Worm (Caenorhabditis elegans) whole organism, L3 larva: ENCODE measurements around the gene Y62H9A.5.

Source experiments
- R02D3.7 ChIP-seq: fragments of 150-350 bp; optimal IDR thresholded peaks from 2 replicates; lab custom pipeline; 2014; ENCODE audit warnings: missing biosample characterization, missing genetic modification characterization
- ama-1 ChIP-seq: fragments of 150-350 bp; optimal IDR thresholded peaks from 2 replicates; lab custom pipeline; 2018
- ceh-28 ChIP-seq: fragments of 150-350 bp; optimal IDR thresholded peaks from 2 replicates; lab custom pipeline; 2014; ENCODE audit warnings: missing biosample characterization, missing genetic modification reagents, missing genetic modification characterization
- ceh-82 ChIP-seq: fragments of 150-350 bp; optimal IDR thresholded peaks from 2 replicates; lab custom pipeline; 2014; ENCODE audit warnings: missing biosample characterization, missing genetic modification characterization
- ceh-9 ChIP-seq: sonication (generic microtip); optimal IDR thresholded peaks from 2 replicates; lab custom pipeline; 2018; ENCODE audit warnings: missing biosample characterization, missing genetic modification characterization
- daf-12 ChIP-seq: fragments of 150-350 bp; optimal IDR thresholded peaks from 2 replicates; lab custom pipeline; 2014; ENCODE audit warnings: missing biosample characterization, missing genetic modification reagents, missing genetic modification characterization
- egl-27 ChIP-seq: sonication (generic microtip); optimal IDR thresholded peaks from 4 replicates; lab custom pipeline; 2017; ENCODE audit warnings: missing biosample characterization, missing genetic modification reagents, missing genetic modification characterization
- egl-5 ChIP-seq: fragments of 150-350 bp; optimal IDR thresholded peaks from 2 replicates; lab custom pipeline; 2017; ENCODE audit warnings: missing biosample characterization, missing genetic modification reagents, missing genetic modification characterization, inconsistent platforms
- elt-1 ChIP-seq: fragments of 150-350 bp; optimal IDR thresholded peaks from 2 replicates; lab custom pipeline; 2014; ENCODE audit warnings: missing biosample characterization, missing genetic modification characterization
- elt-2 ChIP-seq: sonication (generic microtip); optimal IDR thresholded peaks from 2 replicates; lab custom pipeline; 2016; ENCODE audit warnings: missing genetic modification reagents, mild to moderate bottlenecking, missing genetic modification characterization, missing compliant biosample characterization
- eor-1 ChIP-seq, 2 experiments: fragments of 150-350 bp; optimal IDR thresholded peaks; 2 replicates each; lab custom pipeline; 2014 to 2018; ENCODE audit warnings: missing biosample characterization in 2 of 2, missing genetic modification characterization in 2 of 2
- fkh-2 ChIP-seq: fragments of 150-350 bp; optimal IDR thresholded peaks from 2 replicates; lab custom pipeline; 2014; ENCODE audit warnings: missing biosample characterization, missing genetic modification reagents, missing genetic modification characterization
- fos-1 ChIP-seq: fragments of 150-350 bp; optimal IDR thresholded peaks from 2 replicates; lab custom pipeline; 2014; ENCODE audit warnings: missing biosample characterization, missing genetic modification characterization
- hmg-11 ChIP-seq: sonication (generic microtip); optimal IDR thresholded peaks from 2 replicates; lab custom pipeline; 2016; ENCODE audit warnings: missing genetic modification characterization, missing compliant biosample characterization
- jun-1 ChIP-seq: fragments of 150-350 bp; optimal IDR thresholded peaks from 2 replicates; lab custom pipeline; 2014; ENCODE audit warnings: missing biosample characterization, missing genetic modification reagents, missing genetic modification characterization
- lin-39 ChIP-seq: fragments of 150-350 bp; optimal IDR thresholded peaks from 2 replicates; lab custom pipeline; 2018; ENCODE audit warnings: missing biosample characterization, missing genetic modification reagents, missing genetic modification characterization
- lsy-12 ChIP-seq: sonication (generic microtip); optimal IDR thresholded peaks from 2 replicates; lab custom pipeline; 2016; ENCODE audit warnings: mild to moderate bottlenecking, missing genetic modification characterization, missing compliant biosample characterization
- mdl-1 ChIP-seq: fragments of 150-350 bp; optimal IDR thresholded peaks from 2 replicates; lab custom pipeline; 2014; ENCODE audit warnings: missing biosample characterization, missing genetic modification characterization
- nfya-1 ChIP-seq: sonication (generic microtip); optimal IDR thresholded peaks from 2 replicates; lab custom pipeline; 2017; ENCODE audit warnings: missing genetic modification characterization, mild to moderate bottlenecking, missing compliant biosample characterization, antibody characterized with exemption, moderate library complexity; ENCODE audit not compliant: insufficient read depth
- nhr-11 ChIP-seq: fragments of 150-350 bp; optimal IDR thresholded peaks from 2 replicates; lab custom pipeline; 2014; ENCODE audit warnings: missing biosample characterization, missing genetic modification characterization
- nhr-23 ChIP-seq: fragments of 150-350 bp; optimal IDR thresholded peaks from 2 replicates; lab custom pipeline; 2014; ENCODE audit warnings: missing biosample characterization, missing genetic modification reagents, missing genetic modification characterization
- nhr-237 ChIP-seq: fragments of 150-350 bp; optimal IDR thresholded peaks from 2 replicates; lab custom pipeline; 2014; ENCODE audit warnings: missing biosample characterization, missing genetic modification characterization
- nhr-28 ChIP-seq: fragments of 150-350 bp; optimal IDR thresholded peaks from 2 replicates; lab custom pipeline; 2014; ENCODE audit warnings: missing biosample characterization, missing genetic modification characterization
- nhr-67 ChIP-seq: fragments of 150-350 bp; optimal IDR thresholded peaks from 2 replicates; lab custom pipeline; 2014; ENCODE audit warnings: missing biosample characterization, missing genetic modification characterization
- nhr-77 ChIP-seq: fragments of 150-350 bp; optimal IDR thresholded peaks from 2 replicates; lab custom pipeline; 2014; ENCODE audit warnings: missing biosample characterization, missing genetic modification characterization
- pqm-1 ChIP-seq: fragments of 150-350 bp; optimal IDR thresholded peaks from 2 replicates; lab custom pipeline; 2017; ENCODE audit warnings: missing biosample characterization, missing genetic modification characterization, inconsistent platforms
- sea-2 ChIP-seq: fragments of 150-350 bp; sonication (generic microtip); optimal IDR thresholded peaks from 4 replicates; lab custom pipeline; 2014; ENCODE audit warnings: missing biosample characterization, missing genetic modification reagents, missing genetic modification characterization
- snpc-4 ChIP-seq: fragments of 150-350 bp; optimal IDR thresholded peaks from 2 replicates; lab custom pipeline; 2014; ENCODE audit warnings: missing biosample characterization, missing genetic modification characterization
- tbx-2 ChIP-seq: sonication (generic microtip); optimal IDR thresholded peaks from 2 replicates; lab custom pipeline; 2016; ENCODE audit warnings: mild to moderate bottlenecking, missing genetic modification characterization, missing compliant biosample characterization
- unc-39 ChIP-seq: sonication (generic microtip); optimal IDR thresholded peaks from 4 replicates; lab custom pipeline; 2017; ENCODE audit warnings: missing biosample characterization, missing genetic modification characterization
- unc-62 ChIP-seq: fragments of 150-350 bp; sonication (generic microtip); optimal IDR thresholded peaks from 4 replicates; lab custom pipeline; 2014; ENCODE audit warnings: missing biosample characterization, missing genetic modification reagents, missing genetic modification characterization
- zag-1 ChIP-seq: fragments of 150-350 bp; optimal IDR thresholded peaks from 2 replicates; lab custom pipeline; 2014; ENCODE audit warnings: missing biosample characterization, missing genetic modification characterization
- ztf-4 ChIP-seq: fragments of 150-350 bp; optimal IDR thresholded peaks from 2 replicates; lab custom pipeline; 2014; ENCODE audit warnings: missing biosample characterization, missing genetic modification characterization

Gene Y62H9A.5

DNA sequence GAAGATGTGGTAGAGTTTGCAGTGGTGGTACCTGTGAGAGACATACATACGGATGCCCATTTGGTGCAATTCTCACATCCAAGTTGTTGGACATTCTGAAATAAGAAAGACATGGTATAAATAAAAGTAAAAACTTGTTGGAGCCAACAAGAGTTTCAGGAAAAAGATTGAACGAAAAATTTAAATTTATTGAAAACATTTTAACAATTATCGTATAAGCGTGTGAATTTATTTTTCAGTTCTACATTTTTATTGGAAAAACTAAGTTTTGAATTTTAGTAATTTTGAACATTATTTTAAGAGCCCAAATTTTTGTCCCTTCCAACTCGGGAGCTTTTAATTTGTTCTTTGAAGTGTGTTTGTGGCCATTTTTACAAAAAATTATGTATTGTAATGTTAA lies 27.8 kb downstream of the Y62H9A.5 start, which contains the start of gene F54F7.8:
Gene F54F7.8 (minus strand): TSS at position 101 of the 400 bp plus-strand sequence.
- TF ChIP-seq unc-62 (GFP tag; lab: Kevin White, UChicago) (no peak), daf-12 (tag; lab: Kevin White, UChicago) (no peak), ama-1 (lab: Kevin White, UChicago) (no peak), fos-1 (tag; lab: Kevin White, UChicago) (no peak), jun-1 (tag; lab: Kevin White, UChicago) (no peak), unc-39 (tag; lab: Kevin White, UChicago) (no peak), nhr-23 (tag; lab: Kevin White, UChicago) (no peak), ceh-82 (tag; lab: Kevin White, UChicago) (no peak), nhr-28 (tag; lab: Kevin White, UChicago) (no peak), eor-1 (tag; optimal IDR thresholded peaks at IDR 0.05; lab: Kevin White, UChicago) (no peak), R02D3.7 (tag; lab: Kevin White, UChicago) (no peak), elt-2 (tag; lab: Kevin White, UChicago) (no peak), tbx-2 (tag; lab: Kevin White, UChicago) (no peak), egl-5 (tag; lab: Kevin White, UChicago) (no peak), hmg-11 (no peak), lin-39 (tag; lab: Kevin White, UChicago) (no peak), ceh-9 (tag; lab: Kevin White, UChicago) (no peak), elt-1 (tag; lab: Kevin White, UChicago) (no peak), fkh-2 (no peak)

DNA sequence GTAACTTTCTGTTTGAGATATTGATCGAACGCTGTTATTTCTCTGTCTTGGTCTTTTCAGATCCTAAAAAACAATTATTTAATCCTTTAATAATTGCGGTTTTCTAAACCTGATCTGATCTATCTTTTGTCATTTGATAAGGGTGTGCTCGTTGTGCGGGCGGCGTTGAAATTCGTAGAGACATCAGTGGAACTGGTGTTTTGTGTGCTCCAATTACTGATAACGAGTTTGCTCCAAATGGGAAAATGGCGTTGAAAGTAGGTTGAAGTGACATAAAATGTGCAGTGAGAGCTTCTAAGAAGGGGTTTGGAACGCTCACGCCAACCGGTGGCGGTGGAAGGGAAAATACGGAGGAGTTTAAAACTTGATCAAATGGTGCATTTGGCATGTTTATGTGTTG lies 28.3 kb downstream of the Y62H9A.5 start:
- peak; percentile 67 for TF ChIP-seq elt-2 (tag; lab: Kevin White, UChicago)
- no peak for TF ChIP-seq egl-5 (tag; lab: Kevin White, UChicago)
- peak; percentile 56 for TF ChIP-seq pqm-1 (tag; lab: Kevin White, UChicago)

DNA sequence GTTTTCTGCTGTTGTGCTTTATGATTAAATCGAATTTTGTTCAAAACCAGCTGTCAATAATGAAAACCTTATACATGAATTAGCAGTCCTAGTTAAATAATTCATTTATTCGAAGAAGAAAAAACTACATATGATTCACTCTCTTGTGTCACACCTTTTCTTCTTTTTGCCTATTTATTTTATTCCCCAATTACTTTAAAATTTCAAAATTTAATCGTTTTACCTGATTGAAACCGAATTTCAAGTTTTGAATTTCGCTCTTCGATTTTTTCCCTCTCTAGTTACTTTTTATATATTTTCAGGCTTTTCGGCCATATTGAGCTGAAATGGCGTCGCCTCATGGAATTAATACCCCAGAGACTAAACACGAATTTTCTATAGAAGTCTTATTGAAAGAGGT lies 30.2 kb downstream of the Y62H9A.5 start, which contains the start of gene xtr-1:
Gene xtr-1 (plus strand): TSS at position 301 of the 400 bp plus-strand sequence.
- TF ChIP-seq snpc-4 (no peak), unc-62 (GFP tag; lab: Kevin White, UChicago) (no peak), hmg-11 (no peak), lsy-12 (tag; lab: Kevin White, UChicago) (no peak), nhr-77 (no peak), ceh-9 (tag; lab: Kevin White, UChicago) (no peak), fos-1 (tag; lab: Kevin White, UChicago) (no peak), unc-39 (tag; lab: Kevin White, UChicago) (no peak), nhr-237 (no peak), lin-39 (tag; lab: Kevin White, UChicago) (no peak), ztf-4 (tag; lab: Kevin White, UChicago) (no peak), egl-5 (tag; lab: Kevin White, UChicago) (no peak), egl-27 (tag; lab: Kevin White, UChicago) (no peak), sea-2 (GFP tag; lab: Kevin White, UChicago) (no peak), nhr-67 (tag; lab: Kevin White, UChicago) (no peak), nhr-23 (tag; lab: Kevin White, UChicago) (no peak), elt-1 (tag; lab: Kevin White, UChicago) (no peak), nfya-1 (no peak), nhr-11 (no peak), ceh-28 (tag; lab: Kevin White, UChicago) (no peak)

- TF ChIP-seq zag-1 (tag; lab: Kevin White, UChicago) = no peak
These were observed 32.1 kb downstream of the Y62H9A.5 start, which contains the start of gene F54F7.14 for ce11 chrX:11850572-11850971. TSS of gene F54F7.14 (plus strand) at chrX:11850872.

DNA sequence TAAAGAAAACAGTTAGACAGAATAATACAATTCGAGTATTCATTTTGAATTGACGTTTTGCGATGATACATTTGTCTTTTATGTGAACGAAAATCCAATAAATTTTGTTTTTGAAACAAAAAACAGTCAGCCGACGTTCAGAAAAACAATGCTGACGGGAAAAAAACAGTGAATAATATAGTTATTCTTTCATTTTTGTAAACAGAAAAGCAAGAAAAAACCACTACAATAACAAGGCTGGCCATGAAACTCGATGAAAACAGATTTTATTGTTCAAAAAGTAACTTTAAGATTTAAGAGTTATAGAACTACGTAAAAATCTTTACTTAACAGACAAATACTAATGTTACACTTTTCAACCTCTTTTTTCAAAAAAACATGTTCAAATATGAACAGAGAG lies 32.6 kb downstream of the Y62H9A.5 start, which contains the start of gene F54F7.3:
Gene F54F7.3 (minus strand): TSS at position 101 of the 400 bp plus-strand sequence.
- TF ChIP-seq egl-5 (tag; lab: Kevin White, UChicago) = no peak
- TF ChIP-seq fkh-2 = no peak
- TF ChIP-seq mdl-1 = no peak
